Worm (Caenorhabditis elegans) whole organism, L4 larva: ENCODE measurements around the gene F59A6.13.

Source experiments
- D1046.2 ChIP-seq: fragments of 200-800 bp; sonication (Bioruptor generic); IDR thresholded peaks from 2 replicates; pipeline ENCODE4 v1.3.6; 2022; ENCODE audit warnings: missing genetic modification characterization, missing compliant biosample characterization
- F10B5.3 ChIP-seq: sonication (generic microtip); optimal IDR thresholded peaks from 2 replicates; lab custom pipeline; 2016; ENCODE audit warnings: mild to moderate bottlenecking, missing genetic modification characterization, missing compliant biosample characterization
- F26F4.8 ChIP-seq: fragments of 200-800 bp; sonication (Bioruptor generic); conservative IDR thresholded peaks from 2 replicates; pipeline ENCODE4 v1.3.6; 2022; ENCODE audit warnings: missing genetic modification characterization, missing compliant biosample characterization
- F37D6.2 ChIP-seq: sonication (generic microtip); optimal IDR thresholded peaks from 2 replicates; lab custom pipeline; 2016; ENCODE audit warnings: mild to moderate bottlenecking, missing genetic modification characterization, missing compliant biosample characterization
- F44E2.7 ChIP-seq: fragments of 200-800 bp; sonication (Bioruptor generic); IDR thresholded peaks from 2 replicates; pipeline ENCODE4 v2.1.2; 2022; ENCODE audit warnings: missing genetic modification characterization, missing compliant biosample characterization
- T26A8.4 ChIP-seq: fragments of 200-800 bp; sonication (Bioruptor generic); IDR thresholded peaks from 2 replicates; pipeline ENCODE4 v1.3.6; 2022; ENCODE audit warnings: missing genetic modification characterization, missing compliant biosample characterization
- aha-1 ChIP-seq: fragments of 150-350 bp; peaks from one replicate; lab custom pipeline; 2014; ENCODE audit warnings: missing biosample characterization, missing genetic modification characterization
- aly-2 ChIP-seq: sonication (generic microtip); optimal IDR thresholded peaks from 2 replicates; lab custom pipeline; 2018; ENCODE audit warnings: missing biosample characterization, missing genetic modification characterization
- ama-1 ChIP-seq: fragments of 150-350 bp; optimal IDR thresholded peaks from 2 replicates; lab custom pipeline; 2014; ENCODE audit warnings: inconsistent platforms, mixed read lengths
- attf-4 ChIP-seq: sonication (generic microtip); optimal IDR thresholded peaks from 3 replicates; lab custom pipeline; 2017; ENCODE audit warnings: missing biosample characterization, missing genetic modification characterization
- ceh-20 ChIP-seq: fragments of 200-800 bp; sonication (Bioruptor generic); IDR thresholded peaks from 2 replicates; pipeline ENCODE4 v1.3.6; 2022; ENCODE audit warnings: missing genetic modification reagents, missing genetic modification characterization, missing compliant biosample characterization
- ceh-44 ChIP-seq: fragments of 200-800 bp; sonication (Bioruptor generic); IDR thresholded peaks from 2 replicates; pipeline ENCODE4 v1.3.6; 2022; ENCODE audit warnings: missing genetic modification reagents, missing genetic modification characterization, missing compliant biosample characterization
- ctbp-1 ChIP-seq: fragments of 200-800 bp; sonication (Bioruptor generic); IDR thresholded peaks from 2 replicates; pipeline ENCODE4 v1.3.6; 2022; ENCODE audit warnings: missing genetic modification reagents, missing genetic modification characterization, missing compliant biosample characterization
- daf-8 ChIP-seq: fragments of 200-800 bp; sonication (Bioruptor generic); IDR thresholded peaks from 2 replicates; pipeline ENCODE4 v1.3.6; 2022; ENCODE audit warnings: missing genetic modification characterization, missing compliant biosample characterization
- dmd-6 ChIP-seq: fragments of 200-800 bp; sonication (Bioruptor generic); IDR thresholded peaks from 2 replicates; pipeline ENCODE4 v1.3.6; 2022; ENCODE audit warnings: missing genetic modification reagents, missing genetic modification characterization, missing compliant biosample characterization
- dmd-9 ChIP-seq: fragments of 200-800 bp; sonication (Bioruptor generic); IDR thresholded peaks from 2 replicates; pipeline ENCODE4 v1.3.6; 2022; ENCODE audit warnings: missing genetic modification reagents, missing genetic modification characterization, missing compliant biosample characterization
- duxl-1 ChIP-seq: sonication (generic microtip); optimal IDR thresholded peaks from 2 replicates; lab custom pipeline; 2016; ENCODE audit warnings: mild to moderate bottlenecking, missing genetic modification characterization, moderate library complexity, missing compliant biosample characterization; ENCODE audit not compliant: poor library complexity
- egl-27 ChIP-seq: sonication (generic microtip); optimal IDR thresholded peaks from 3 replicates; lab custom pipeline; 2017; ENCODE audit warnings: missing biosample characterization, missing genetic modification reagents, missing genetic modification characterization
- egl-43 ChIP-seq: fragments of 200-800 bp; sonication (Bioruptor generic); IDR thresholded peaks from 2 replicates; pipeline ENCODE4 v1.3.6; 2022; ENCODE audit warnings: missing genetic modification reagents, missing genetic modification characterization, missing compliant biosample characterization
- fos-1 ChIP-seq: fragments of 150-350 bp; optimal IDR thresholded peaks from 2 replicates; lab custom pipeline; 2014; ENCODE audit warnings: missing biosample characterization, missing genetic modification characterization
- hif-1 ChIP-seq, 2 experiments: sonication (generic microtip); optimal IDR thresholded peaks; 2 replicates each; lab custom pipeline; 2016 to 2017; ENCODE audit warnings: missing compliant biosample characterization in 2 of 2, missing genetic modification characterization in 2 of 2, missing genetic modification reagents in 2 of 2, missing genotype in 2 of 2, mild to moderate bottlenecking in 1 of 2
- lin-38 ChIP-seq: fragments of 200-800 bp; sonication (Bioruptor generic); IDR thresholded peaks from 2 replicates; pipeline ENCODE4 v1.3.6; 2022; ENCODE audit warnings: missing genetic modification reagents, missing genetic modification characterization, missing compliant biosample characterization
- madf-5 ChIP-seq, 2 experiments: fragments of 200-800 bp; sonication (Bioruptor generic); IDR thresholded peaks; 2 replicates each; pipeline ENCODE4 v1.3.6; 2022; ENCODE audit warnings: missing compliant biosample characterization in 2 of 2, missing genetic modification characterization in 2 of 2
- mdl-1 ChIP-seq, 2 experiments: fragments of 150-350 bp in 1 of 2; sonication (generic microtip) in 1 of 2; optimal IDR thresholded peaks; 2 replicates each; lab custom pipeline; 2014 to 2017; ENCODE audit warnings: missing biosample characterization in 2 of 2, missing genetic modification characterization in 2 of 2
- mes-2 ChIP-seq: sonication (generic microtip); optimal IDR thresholded peaks from 2 replicates; lab custom pipeline; 2016; ENCODE audit warnings: missing genotype, mild to moderate bottlenecking, missing genetic modification characterization, missing compliant biosample characterization; ENCODE audit not compliant: poor library complexity, severe bottlenecking
- nhr-10 ChIP-seq: fragments of 150-350 bp; optimal IDR thresholded peaks from 2 replicates; lab custom pipeline; 2014; ENCODE audit warnings: missing biosample characterization, missing genetic modification characterization
- nhr-111 ChIP-seq: fragments of 200-800 bp; sonication (Bioruptor generic); optimal IDR thresholded peaks from 2 replicates; lab custom pipeline; 2018; ENCODE audit warnings: mild to moderate bottlenecking, missing genetic modification characterization, missing compliant biosample characterization
- pha-4 ChIP-seq, 2 experiments: fragments of 150-350 bp in 1 of 2; fragments of 200-800 bp in 1 of 2; sonication (Bioruptor generic) in 1 of 2; IDR thresholded peaks in 1 of 2; optimal IDR thresholded peaks in 1 of 2; 2 replicates each; pipeline versions ENCODE4 v1.3.6 to Lab custom; 2014 to 2022; ENCODE audit warnings: missing genetic modification characterization in 2 of 2, missing genetic modification reagents in 2 of 2, missing biosample characterization in 1 of 2, missing compliant biosample characterization in 1 of 2
- php-3 ChIP-seq: fragments of 200-800 bp; sonication (Bioruptor generic); IDR thresholded peaks from 2 replicates; pipeline ENCODE4 v1.3.6; 2022; ENCODE audit warnings: missing genetic modification reagents, missing genetic modification characterization, missing compliant biosample characterization
- rbr-2 ChIP-seq: sonication (generic microtip); optimal IDR thresholded peaks from 2 replicates; lab custom pipeline; 2016; ENCODE audit warnings: missing genotype, missing genetic modification characterization, missing compliant biosample characterization
- set-16 ChIP-seq: fragments of 200-800 bp; sonication (Bioruptor generic); IDR thresholded peaks from 2 replicates; pipeline ENCODE4 v1.3.6; 2022; ENCODE audit warnings: missing genetic modification reagents, missing genetic modification characterization, missing compliant biosample characterization
- skn-1 ChIP-seq: fragments of 150-350 bp; optimal IDR thresholded peaks from 2 replicates; lab custom pipeline; 2014; ENCODE audit warnings: missing biosample characterization, missing genetic modification characterization
- snpc-1.2 ChIP-seq: fragments of 200-800 bp; sonication (Bioruptor generic); IDR thresholded peaks from 2 replicates; pipeline ENCODE4 v1.3.6; 2022; ENCODE audit warnings: missing genetic modification reagents, missing genetic modification characterization, missing compliant biosample characterization
- zag-1 ChIP-seq: fragments of 150-350 bp; optimal IDR thresholded peaks from 2 replicates; lab custom pipeline; 2014; ENCODE audit warnings: missing biosample characterization, missing genetic modification characterization
- zfp-2 ChIP-seq: sonication (generic microtip); optimal IDR thresholded peaks from 2 replicates; lab custom pipeline; 2016; ENCODE audit warnings: mild to moderate bottlenecking, missing genetic modification characterization, missing compliant biosample characterization
- zfp-3 ChIP-seq: fragments of 200-800 bp; sonication (Bioruptor generic); conservative IDR thresholded peaks from 2 replicates; pipeline ENCODE4 v1.3.6; 2022; ENCODE audit warnings: missing genetic modification reagents, missing genetic modification characterization, missing compliant biosample characterization
- ztf-7 ChIP-seq: fragments of 150-350 bp; optimal IDR thresholded peaks from 2 replicates; lab custom pipeline; 2014; ENCODE audit warnings: missing biosample characterization, missing genetic modification characterization

F59A6.13 gene

ce11 chrII:5055129-5055666, 32.6 kb downstream of the F59A6.13 start, which contains the start of the genes ify-1 and rpl-22 (continued):
- TF ChIP-seq aly-2 (tag; lab: Kevin White, UChicago) (no peak), F44E2.7 (GFP tag; lab: Robert Waterston, UW) (no peak), pha-4 (GFP tag; IDR thresholded peaks at IDR 0.05; lab: Robert Waterston, UW) (peak; percentile 63; the same call in 1 of the 2 replicates), pha-4 (tag; optimal IDR thresholded peaks at IDR 0.05; lab: Kevin White, UChicago) (peak; percentile 97), ceh-44 (GFP tag; lab: Robert Waterston, UW) (no peak), F26F4.8 (GFP tag; lab: Robert Waterston, UW) (no peak), daf-8 (GFP tag; lab: Robert Waterston, UW) (no peak), lin-38 (GFP tag; lab: Robert Waterston, UW) (peak; percentile 99), set-16 (no peak; the same call in 1 of the 2 replicates), ctbp-1 (GFP tag; lab: Robert Waterston, UW) (peak; percentile 72), F10B5.3 (tag; lab: Kevin White, UChicago) (peak; percentile 43), dmd-6 (GFP tag; lab: Robert Waterston, UW) (peak; percentile 49), ztf-7 (tag; lab: Kevin White, UChicago) (peak; percentile 78), duxl-1 (tag; lab: Kevin White, UChicago) (peak; percentile 88), nhr-111 (GFP tag; lab: Kevin White, UChicago) (no peak), ama-1 (peak; percentile 75), mdl-1 (tag; optimal IDR thresholded peaks at IDR 0.05; lab: Kevin White, UChicago) (peak in 1 of 2 experiments; percentile 53), D1046.2 (GFP tag; lab: Robert Waterston, UW) (peak; percentile 100), attf-4 (tag; lab: Kevin White, UChicago) (no peak), nhr-10 (tag; lab: Kevin White, UChicago) (peak; percentile 36), skn-1 (tag; lab: Kevin White, UChicago) (no peak), ceh-20 (GFP tag; lab: Robert Waterston, UW) (peak; percentile 61; the same call in 1 of the 2 replicates), hif-1 (tag; optimal IDR thresholded peaks at IDR 0.05; lab: Kevin White, UChicago) (peak; percentile 7 to 83), egl-43 (0 out of 2 replicates have a peak, but pooled peaks have one; percentile 42), F37D6.2 (peak; percentile 56), zfp-3 (peak; percentile 50; the same call in 1 of the 2 replicates), rbr-2 (tag; lab: Kevin White, UChicago) (peak; percentile 87), T26A8.4 (GFP tag; lab: Robert Waterston, UW) (peak; percentile 86), madf-5 (GFP tag; IDR thresholded peaks at IDR 0.05; lab: Robert Waterston, UW) (no peak), snpc-1.2 (GFP tag; lab: Robert Waterston, UW) (peak; percentile 66; the same call in 1 of the 2 replicates), php-3 (GFP tag; lab: Robert Waterston, UW) (0 out of 2 replicates have a peak, but pooled peaks have one; percentile 34), egl-27 (tag; lab: Kevin White, UChicago) (no peak), fos-1 (tag; lab: Kevin White, UChicago) (no peak), zag-1 (peak; percentile 42), zfp-2 (tag; lab: Kevin White, UChicago) (peak; percentile 57)

ce11 chrII:5056254-5056653, 33.6 kb downstream of the F59A6.13 start:
- no peak for TF ChIP-seq mes-2
- 0 out of 2 replicates have a peak, but pooled peaks have one; percentile 19 for TF ChIP-seq zfp-3
- TF ChIP-seq aha-1: peak; percentile 21
- TF ChIP-seq dmd-9 (GFP tag; lab: Robert Waterston, UW): no peak
- peak in 1 of 2 experiments; percentile 40; a peak in 1 of 4 replicates for TF ChIP-seq madf-5 (GFP tag; IDR thresholded peaks at IDR 0.05; lab: Robert Waterston, UW)
- peak; percentile 10; the same call in 1 of the 2 replicates for TF ChIP-seq ctbp-1 (GFP tag; lab: Robert Waterston, UW)
